Fruit fly (Drosophila melanogaster) whole organism: ENCODE data around the gene CG32263.
A peak's percentile ranks its signal among the peaks of the same experiment; 100 is the strongest.

ENCODE experiments used
- CG8478 ChIP-seq: fragments of >200 bp; optimal IDR thresholded peaks from 2 replicates; lab custom pipeline; 2018; ENCODE audit warnings: inconsistent platforms
- Dll ChIP-seq: fragments of >200 bp; optimal IDR thresholded peaks from 2 replicates; lab custom pipeline; 2017
- EcR ChIP-seq, 2 experiments: fragments of >200 bp; optimal IDR thresholded peaks; 2 replicates each; lab custom pipeline; 2017; ENCODE audit warnings: missing biosample characterization in 2 of 2, missing genetic modification characterization in 2 of 2, missing genetic modification reagents in 2 of 2
- pan ChIP-seq: fragments of >200 bp; optimal IDR thresholded peaks from 2 replicates; lab custom pipeline; 2017
- psq ChIP-seq: fragments of >200 bp; optimal IDR thresholded peaks from 2 replicates; lab custom pipeline; 2017
- usp ChIP-seq: fragments of >200 bp; optimal IDR thresholded peaks from 2 replicates; lab custom pipeline; 2017; ENCODE audit warnings: missing biosample characterization, missing genetic modification characterization, mixed read lengths

The CG32263 gene

DNA sequence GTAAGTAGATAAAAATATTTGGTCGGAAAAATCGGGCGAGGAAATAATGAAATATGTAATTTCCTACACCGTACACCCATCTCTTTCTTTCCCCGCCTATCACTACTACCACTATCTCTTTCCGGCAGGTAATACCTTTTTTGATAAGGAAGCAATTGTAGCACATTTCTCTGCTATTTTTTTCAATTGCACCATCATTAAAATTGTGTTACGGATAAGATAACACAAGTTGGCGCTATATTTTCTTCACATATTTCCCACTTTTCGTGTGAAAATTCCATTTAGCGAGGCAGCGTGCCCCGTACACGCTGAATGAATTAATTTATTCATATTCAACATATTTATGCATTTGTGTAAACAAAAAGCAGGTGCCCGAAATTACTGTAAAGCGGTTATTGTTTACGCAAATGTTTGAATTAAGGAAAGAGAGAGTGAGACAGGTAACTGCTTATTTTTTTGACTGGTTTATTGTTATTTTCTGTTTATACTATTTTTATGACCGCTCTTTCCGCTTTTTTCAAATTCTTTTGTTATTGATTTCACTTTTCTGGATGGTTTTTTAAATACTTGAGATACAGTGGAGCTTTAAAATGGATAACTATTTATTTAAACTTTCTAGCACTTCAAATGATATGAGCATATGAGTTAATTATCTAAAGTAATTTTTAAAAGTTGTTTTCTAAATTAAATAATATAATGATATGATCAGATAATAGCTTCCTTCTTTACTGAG, 24.4 kb downstream of the CG32263 start:
- no peak for TF ChIP-seq psq (lab: Kevin White, UChicago)
- no peak for TF ChIP-seq CG8478 (lab: Kevin White, UChicago)
- TF ChIP-seq EcR (GFP tag; optimal IDR thresholded peaks at IDR 0.05; lab: Kevin White, UChicago) = no peak
- no peak for TF ChIP-seq Dll (lab: Kevin White, UChicago)
- TF ChIP-seq usp = no peak

DNA sequence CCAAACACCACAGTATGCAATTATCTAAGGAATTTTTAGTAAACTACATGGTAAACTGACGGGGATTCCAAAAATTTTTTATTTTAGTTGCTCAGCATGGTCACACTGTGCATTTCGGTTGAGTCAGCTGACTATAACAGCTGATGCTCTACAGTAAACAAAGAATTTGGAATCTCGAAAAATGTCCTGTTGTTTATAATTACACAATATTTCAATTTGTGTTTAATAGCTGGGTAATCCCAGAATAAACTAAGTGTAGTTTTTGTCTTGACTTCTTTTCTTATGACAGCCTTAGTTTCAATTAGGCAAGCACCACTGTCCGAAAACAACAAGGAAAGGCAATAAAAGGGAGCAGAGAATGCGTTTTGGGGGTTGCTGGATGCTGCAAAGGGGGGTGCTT, 25.2 kb downstream of the CG32263 start:
- TF ChIP-seq pan (lab: Kevin White, UChicago) (no peak), CG8478 (lab: Kevin White, UChicago) (no peak), psq (lab: Kevin White, UChicago) (no peak), usp (no peak), Dll (lab: Kevin White, UChicago) (no peak), EcR (GFP tag; optimal IDR thresholded peaks at IDR 0.05; lab: Kevin White, UChicago) (no peak)

DNA sequence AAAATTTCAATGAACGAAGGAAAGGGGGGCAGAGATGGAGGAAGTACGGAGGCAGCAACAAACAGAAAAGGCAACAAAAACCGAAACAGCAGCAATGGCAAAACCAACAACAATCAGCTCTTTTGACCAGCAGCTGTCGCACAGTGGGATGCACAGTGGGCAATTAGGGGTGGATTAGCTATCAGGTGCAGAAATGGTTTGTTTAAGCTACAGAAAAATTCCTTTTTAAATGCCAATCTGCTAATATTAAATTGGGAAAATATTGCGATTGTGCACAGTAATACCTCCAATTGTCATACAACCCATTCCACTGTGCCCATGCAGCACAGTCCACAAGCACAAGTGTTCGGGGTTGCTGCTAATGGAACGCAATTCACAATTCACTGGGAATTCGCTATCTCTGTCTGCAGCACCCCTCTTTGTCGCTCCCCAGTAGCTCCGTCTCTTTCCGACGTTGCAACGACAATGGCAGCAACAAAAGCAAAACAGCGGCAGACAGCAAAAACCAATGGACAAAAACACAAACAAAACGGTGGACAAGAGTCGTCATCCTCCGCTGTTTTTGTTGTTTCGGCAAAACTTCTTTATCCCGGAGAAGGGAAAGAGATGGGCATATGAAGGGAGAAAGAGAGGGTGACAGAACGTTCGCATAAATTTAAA, 25.8 kb downstream of the CG32263 start:
- TF ChIP-seq CG8478 (lab: Kevin White, UChicago) = peak; percentile 44
- no peak for TF ChIP-seq pan (lab: Kevin White, UChicago)

DNA sequence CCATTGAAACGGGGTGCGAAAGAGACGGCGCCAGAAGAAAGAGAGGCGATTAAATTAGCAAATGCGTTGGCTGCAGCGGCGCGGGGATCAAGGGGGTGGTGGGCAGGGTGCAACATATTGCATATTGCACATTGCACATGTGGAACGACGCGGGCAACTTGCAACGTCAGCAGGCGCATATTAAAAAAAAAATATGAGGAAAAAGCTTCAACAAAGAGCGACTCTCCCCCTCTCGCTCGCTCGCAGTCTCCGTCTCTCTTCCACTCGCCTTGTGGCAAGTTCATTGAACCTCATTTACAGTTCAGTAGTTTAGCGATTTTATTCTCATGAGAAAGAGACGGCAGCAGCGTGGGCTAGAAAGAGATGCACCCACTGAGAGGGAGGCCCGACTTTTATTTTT, 26.9 kb downstream of the CG32263 start:
- no peak for TF ChIP-seq CG8478 (lab: Kevin White, UChicago)
- no peak for TF ChIP-seq usp
- TF ChIP-seq pan (lab: Kevin White, UChicago) = no peak
- TF ChIP-seq psq (lab: Kevin White, UChicago) = no peak
- TF ChIP-seq EcR (GFP tag; optimal IDR thresholded peaks at IDR 0.05; lab: Kevin White, UChicago) = peak; percentile 57 to 91
- no peak for TF ChIP-seq Dll (lab: Kevin White, UChicago)

DNA sequence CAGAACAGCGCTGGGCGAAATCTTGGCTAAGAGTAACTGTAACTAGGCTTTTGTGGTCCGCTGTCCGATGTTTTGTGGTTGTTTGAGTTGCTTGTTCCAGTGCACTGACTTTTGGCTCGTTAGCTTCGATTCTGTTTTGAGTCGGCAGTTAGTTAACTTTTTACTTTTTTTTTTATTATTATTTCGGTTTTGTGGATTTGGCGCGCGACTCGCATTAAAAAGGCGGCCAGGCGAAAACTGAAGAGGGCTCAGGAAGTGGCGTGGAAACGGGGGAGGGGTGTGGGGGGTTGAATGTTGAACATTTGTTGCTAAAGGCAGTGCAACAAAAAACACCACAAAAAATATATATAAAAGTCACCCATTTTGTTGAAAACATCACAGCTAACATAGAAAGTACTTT, 27.5 kb downstream of the CG32263 start:
- no peak for TF ChIP-seq psq (lab: Kevin White, UChicago)
- TF ChIP-seq CG8478 (lab: Kevin White, UChicago) = no peak
- TF ChIP-seq pan (lab: Kevin White, UChicago) = no peak
- TF ChIP-seq EcR (GFP tag; optimal IDR thresholded peaks at IDR 0.05; lab: Kevin White, UChicago) = no peak
- TF ChIP-seq Dll (lab: Kevin White, UChicago) = no peak
- TF ChIP-seq usp = no peak

DNA sequence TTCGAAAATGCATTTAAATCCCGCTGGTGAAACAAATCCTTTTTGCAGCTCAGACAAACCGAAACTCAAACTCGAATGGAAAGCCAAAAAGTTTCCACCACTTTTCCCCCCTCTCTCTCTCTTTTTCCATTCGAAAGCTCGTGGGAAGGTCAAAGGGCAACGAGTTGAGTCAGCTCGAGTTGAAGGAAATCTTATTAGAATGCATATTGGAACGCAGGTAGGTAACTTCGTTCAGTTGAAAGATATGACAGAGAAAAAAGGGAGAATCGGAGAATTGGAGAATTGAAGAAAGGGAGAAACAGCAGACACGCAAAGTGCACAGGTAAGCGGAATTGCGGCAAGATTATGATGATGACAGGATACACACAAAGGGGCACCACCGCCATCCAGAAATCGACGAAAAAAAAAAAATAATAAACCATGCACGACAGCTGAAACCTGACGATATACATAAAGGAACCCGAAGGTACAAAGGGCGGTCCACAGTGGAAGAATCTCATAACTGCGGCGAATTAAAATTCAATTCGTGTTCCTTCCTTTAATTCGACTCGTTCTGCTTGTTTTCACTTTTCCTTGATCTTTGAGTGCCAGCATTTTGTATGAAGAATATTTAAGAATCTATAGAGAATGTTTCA, 28.2 kb downstream of the CG32263 start:
- no peak for TF ChIP-seq Dll (lab: Kevin White, UChicago)
- TF ChIP-seq usp = no peak
- no peak for TF ChIP-seq psq (lab: Kevin White, UChicago)
- no peak for TF ChIP-seq CG8478 (lab: Kevin White, UChicago)
- no peak for TF ChIP-seq EcR (GFP tag; optimal IDR thresholded peaks at IDR 0.05; lab: Kevin White, UChicago)
- no peak for TF ChIP-seq pan (lab: Kevin White, UChicago)

DNA sequence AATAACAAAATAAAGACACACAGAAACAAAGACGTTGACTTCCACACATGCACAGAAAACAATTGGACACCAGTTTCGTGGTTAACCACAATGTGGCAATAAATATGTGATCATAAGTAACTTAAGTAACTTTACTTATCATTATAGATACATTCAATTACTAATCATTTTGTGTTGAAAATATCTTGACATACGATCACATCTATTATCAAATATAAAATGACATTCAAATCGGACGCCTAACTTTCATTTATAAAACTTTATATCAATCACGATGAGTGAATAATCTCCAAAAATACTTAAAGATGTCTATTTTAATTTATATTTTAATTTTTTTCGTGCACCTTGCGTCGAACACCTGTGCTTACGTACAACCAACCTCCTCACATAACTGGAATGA, 32.5 kb downstream of the CG32263 start:
- TF ChIP-seq EcR (GFP tag; optimal IDR thresholded peaks at IDR 0.05; lab: Kevin White, UChicago) (no peak), Dll (lab: Kevin White, UChicago) (no peak), CG8478 (lab: Kevin White, UChicago) (no peak), psq (lab: Kevin White, UChicago) (no peak), usp (no peak), pan (lab: Kevin White, UChicago) (no peak)

DNA sequence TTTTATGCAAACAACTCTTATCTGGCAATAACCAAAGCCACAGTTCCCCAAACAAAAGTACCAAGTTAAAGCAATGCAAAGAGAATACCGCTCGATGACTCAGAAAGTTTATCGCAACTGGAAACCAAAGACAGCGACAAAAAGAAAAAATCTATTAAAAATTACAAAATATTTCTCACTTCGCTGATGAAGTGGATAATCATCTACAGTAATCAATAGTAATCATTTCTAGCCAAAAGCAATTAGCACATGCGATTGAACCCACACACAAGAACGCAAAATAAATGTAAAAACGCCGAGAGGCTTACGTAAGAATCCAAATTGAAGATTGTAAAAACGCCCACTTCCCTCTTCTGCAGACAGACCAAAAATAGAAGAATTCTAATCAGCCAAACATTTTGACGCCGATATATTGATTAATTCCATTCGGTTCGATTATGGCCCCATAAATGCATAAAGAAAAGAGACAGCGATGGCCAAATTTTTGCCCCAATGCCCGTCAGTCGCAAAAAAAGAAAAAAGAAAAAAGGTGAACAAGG, 34.3 kb downstream of the CG32263 start:
- TF ChIP-seq EcR (GFP tag; optimal IDR thresholded peaks at IDR 0.05; lab: Kevin White, UChicago) (no peak), psq (lab: Kevin White, UChicago) (no peak), pan (lab: Kevin White, UChicago) (no peak), CG8478 (lab: Kevin White, UChicago) (no peak), Dll (lab: Kevin White, UChicago) (no peak), usp (no peak)

DNA sequence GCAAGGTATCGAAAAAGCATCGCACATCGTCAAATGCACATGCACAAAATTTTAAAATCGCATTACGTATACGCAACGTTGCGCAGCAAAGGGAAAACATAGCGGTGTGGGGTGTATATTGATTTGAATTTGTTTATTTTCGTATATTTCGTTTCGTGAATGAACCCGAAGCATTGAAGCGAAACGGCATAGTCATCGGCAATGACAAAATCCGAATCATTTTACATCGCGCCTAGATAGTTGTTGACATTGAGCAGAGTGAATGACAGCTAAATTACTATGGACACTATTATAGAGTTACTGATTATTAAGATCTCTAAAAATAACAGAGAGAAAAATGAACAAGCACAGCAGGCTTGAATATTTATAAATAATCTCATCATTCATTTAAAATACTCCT, 37.6 kb downstream of the CG32263 start:
- no peak for TF ChIP-seq psq (lab: Kevin White, UChicago)
- TF ChIP-seq EcR (GFP tag; optimal IDR thresholded peaks at IDR 0.05; lab: Kevin White, UChicago) = no peak
- TF ChIP-seq pan (lab: Kevin White, UChicago) = no peak
- no peak for TF ChIP-seq Dll (lab: Kevin White, UChicago)

DNA sequence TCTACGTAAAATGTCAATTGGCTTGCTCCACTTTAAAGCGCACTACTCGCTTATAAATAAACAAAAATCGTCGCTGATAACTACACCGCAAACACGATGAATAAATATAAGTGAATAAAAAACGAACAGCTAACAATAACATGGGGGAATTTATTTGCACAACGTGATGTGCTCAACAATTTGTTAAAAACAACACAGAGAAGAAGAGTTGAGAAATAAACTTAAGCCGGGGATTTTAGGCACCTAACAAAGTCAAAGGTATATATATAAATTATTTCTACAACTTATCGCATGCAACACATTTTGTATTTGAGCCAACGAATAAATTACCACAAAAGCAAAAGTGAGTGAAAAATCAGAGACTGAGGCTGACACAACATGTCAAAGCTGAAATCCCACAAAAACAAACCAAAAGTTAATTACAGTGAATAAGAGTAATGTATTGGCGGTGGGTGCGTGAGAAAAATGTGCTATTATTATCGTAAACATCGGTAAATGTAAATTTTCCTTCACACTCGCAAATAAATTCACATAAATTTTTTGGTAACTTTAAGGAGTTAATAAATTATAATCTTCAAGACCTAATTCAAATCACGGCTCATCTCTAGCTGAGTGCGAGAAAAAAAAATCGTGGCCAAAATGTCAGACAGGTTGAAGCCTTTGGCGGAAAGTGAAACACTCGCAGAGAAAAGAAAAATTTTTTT, 38.5 kb downstream of the CG32263 start:
- TF ChIP-seq Dll (lab: Kevin White, UChicago) = no peak
- no peak for TF ChIP-seq pan (lab: Kevin White, UChicago)
- no peak for TF ChIP-seq EcR (GFP tag; optimal IDR thresholded peaks at IDR 0.05; lab: Kevin White, UChicago)
- TF ChIP-seq psq (lab: Kevin White, UChicago) = no peak
- no peak for TF ChIP-seq CG8478 (lab: Kevin White, UChicago)
- TF ChIP-seq usp = no peak

DNA sequence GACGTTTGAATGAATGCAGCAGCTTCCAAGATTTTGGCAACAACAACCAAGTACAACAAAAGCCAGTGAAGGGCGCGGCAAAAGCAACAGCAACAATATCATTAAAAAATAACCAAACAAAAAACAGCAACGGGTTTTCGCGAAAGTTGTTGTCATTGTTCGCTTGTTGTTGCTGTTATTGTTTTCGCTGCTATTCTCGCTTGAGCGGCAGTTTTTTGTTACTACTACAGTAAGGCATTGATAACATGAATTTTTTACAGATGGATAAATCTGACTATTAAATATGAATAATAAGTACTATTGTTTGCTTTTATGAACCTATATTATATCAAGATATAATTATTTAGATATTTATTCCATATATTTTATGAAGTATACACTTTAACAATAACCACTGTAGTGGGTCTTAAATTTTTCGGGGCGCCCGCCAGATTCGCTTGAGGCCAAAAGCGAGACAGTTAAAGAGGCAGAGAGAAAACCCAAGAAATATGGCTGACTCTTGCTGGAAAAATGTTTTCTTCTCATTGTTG, 39.4 kb downstream of the CG32263 start:
- no peak for TF ChIP-seq pan (lab: Kevin White, UChicago)
- TF ChIP-seq CG8478 (lab: Kevin White, UChicago) = no peak
- no peak for TF ChIP-seq psq (lab: Kevin White, UChicago)
- no peak for TF ChIP-seq usp
